Worm (Caenorhabditis elegans) whole organism, L4 larva: ENCODE results near the gene R07E5.5.

Experiments
- F10B5.3 ChIP-seq: sonication (generic microtip); optimal IDR thresholded peaks from 2 replicates; lab custom pipeline; 2016; ENCODE audit warnings: mild to moderate bottlenecking, missing genetic modification characterization, missing compliant biosample characterization
- F26F4.8 ChIP-seq: fragments of 200-800 bp; sonication (Bioruptor generic); conservative IDR thresholded peaks from 2 replicates; pipeline ENCODE4 v1.3.6; 2022; ENCODE audit warnings: missing genetic modification characterization, missing compliant biosample characterization
- F37D6.2 ChIP-seq: sonication (generic microtip); optimal IDR thresholded peaks from 2 replicates; lab custom pipeline; 2016; ENCODE audit warnings: mild to moderate bottlenecking, missing genetic modification characterization, missing compliant biosample characterization
- R02D3.7 ChIP-seq: fragments of 150-350 bp; sonication (generic microtip); optimal IDR thresholded peaks from 3 replicates; lab custom pipeline; 2014; ENCODE audit warnings: missing biosample characterization, missing genetic modification characterization
- T20F7.1 ChIP-seq: fragments of 200-800 bp; sonication (Bioruptor generic); optimal IDR thresholded peaks from 2 replicates; lab custom pipeline; 2018; ENCODE audit warnings: mild to moderate bottlenecking, missing genetic modification characterization, missing compliant biosample characterization
- Y5F2A.4 ChIP-seq: fragments of 200-800 bp; sonication (Bioruptor generic); optimal IDR thresholded peaks from 2 replicates; lab custom pipeline; 2018; ENCODE audit warnings: mild to moderate bottlenecking, missing genetic modification characterization, missing compliant biosample characterization
- aha-1 ChIP-seq: fragments of 150-350 bp; peaks from one replicate; lab custom pipeline; 2014; ENCODE audit warnings: missing biosample characterization, missing genetic modification characterization
- arid-1 ChIP-seq: fragments of 200-800 bp; sonication (Bioruptor generic); conservative IDR thresholded peaks from 2 replicates; pipeline ENCODE4 v1.3.6; 2022; ENCODE audit warnings: missing genetic modification reagents, missing genetic modification characterization, missing compliant biosample characterization
- ctbp-1 ChIP-seq: fragments of 200-800 bp; sonication (Bioruptor generic); IDR thresholded peaks from 2 replicates; pipeline ENCODE4 v1.3.6; 2022; ENCODE audit warnings: missing genetic modification reagents, missing genetic modification characterization, missing compliant biosample characterization
- daf-16 ChIP-seq, 3 experiments: sonication (generic microtip); optimal IDR thresholded peaks; 2 replicates each; lab custom pipeline; 2016 to 2017; ENCODE audit warnings: missing genetic modification characterization in 3 of 3, missing genetic modification reagents in 3 of 3, mild to moderate bottlenecking in 2 of 3, missing compliant biosample characterization in 2 of 3, missing biosample characterization in 1 of 3, moderate library complexity in 1 of 3
- dmd-6 ChIP-seq: fragments of 200-800 bp; sonication (Bioruptor generic); IDR thresholded peaks from 2 replicates; pipeline ENCODE4 v1.3.6; 2022; ENCODE audit warnings: missing genetic modification reagents, missing genetic modification characterization, missing compliant biosample characterization
- dmd-8 ChIP-seq: fragments of 200-800 bp; sonication (Bioruptor generic); IDR thresholded peaks from 2 replicates; pipeline ENCODE4 v1.3.6; 2022; ENCODE audit warnings: missing genetic modification characterization, missing compliant biosample characterization
- duxl-1 ChIP-seq: sonication (generic microtip); optimal IDR thresholded peaks from 2 replicates; lab custom pipeline; 2016; ENCODE audit warnings: mild to moderate bottlenecking, missing genetic modification characterization, moderate library complexity, missing compliant biosample characterization; ENCODE audit not compliant: poor library complexity
- dve-1 ChIP-seq: sonication (generic microtip); optimal IDR thresholded peaks from 2 replicates; lab custom pipeline; 2017; ENCODE audit warnings: antibody characterized with exemption, mild to moderate bottlenecking, missing genetic modification characterization, missing compliant biosample characterization; ENCODE audit not compliant: insufficient read depth
- hlh-11 ChIP-seq: fragments of 200-800 bp; sonication (Bioruptor generic); optimal IDR thresholded peaks from 2 replicates; lab custom pipeline; 2018; ENCODE audit warnings: mild to moderate bottlenecking, missing genetic modification characterization, missing compliant biosample characterization
- hlh-30 ChIP-seq: sonication (generic microtip); optimal IDR thresholded peaks from 2 replicates; lab custom pipeline; 2017; ENCODE audit warnings: antibody characterized with exemption, mild to moderate bottlenecking, missing genetic modification characterization, missing compliant biosample characterization; ENCODE audit not compliant: insufficient read depth
- hmg-1.1 ChIP-seq: fragments of 200-800 bp; sonication (Bioruptor generic); IDR thresholded peaks from 2 replicates; pipeline ENCODE4 v1.3.6; 2022; ENCODE audit warnings: missing genetic modification reagents, missing genetic modification characterization, missing compliant biosample characterization
- jun-1 ChIP-seq: fragments of 150-350 bp; optimal IDR thresholded peaks from 2 replicates; lab custom pipeline; 2014; ENCODE audit warnings: missing biosample characterization, missing genetic modification reagents, missing genetic modification characterization
- lin-1 ChIP-seq: fragments of 200-800 bp; sonication (Bioruptor generic); IDR thresholded peaks from 2 replicates; pipeline ENCODE4 v1.3.6; 2022; ENCODE audit warnings: missing genetic modification reagents, missing genetic modification characterization, missing compliant biosample characterization
- lin-29 ChIP-seq: fragments of 200-800 bp; sonication (Bioruptor generic); IDR thresholded peaks from 2 replicates; pipeline ENCODE4 v1.3.6; 2022; ENCODE audit warnings: missing genetic modification reagents, missing genetic modification characterization, missing compliant biosample characterization
- lin-38 ChIP-seq: fragments of 200-800 bp; sonication (Bioruptor generic); IDR thresholded peaks from 2 replicates; pipeline ENCODE4 v1.3.6; 2022; ENCODE audit warnings: missing genetic modification reagents, missing genetic modification characterization, missing compliant biosample characterization
- lin-39 ChIP-seq: fragments of 150-350 bp; optimal IDR thresholded peaks from 2 replicates; lab custom pipeline; 2014; ENCODE audit warnings: missing biosample characterization, missing genetic modification reagents, missing genetic modification characterization
- lir-3 ChIP-seq: sonication (generic microtip); optimal IDR thresholded peaks from 2 replicates; lab custom pipeline; 2016; ENCODE audit warnings: mild to moderate bottlenecking, missing genetic modification characterization, missing compliant biosample characterization
- lsy-2 ChIP-seq, 2 experiments: fragments of 150-350 bp in 1 of 2; sonication (generic microtip) in 1 of 2; optimal IDR thresholded peaks; 2 replicates each; lab custom pipeline; 2014 to 2017; ENCODE audit warnings: missing biosample characterization in 2 of 2, missing genetic modification characterization in 2 of 2
- madf-5 ChIP-seq, 2 experiments: fragments of 200-800 bp; sonication (Bioruptor generic); IDR thresholded peaks; 2 replicates each; pipeline ENCODE4 v1.3.6; 2022; ENCODE audit warnings: missing compliant biosample characterization in 2 of 2, missing genetic modification characterization in 2 of 2
- mdl-1 ChIP-seq, 2 experiments: fragments of 150-350 bp in 1 of 2; sonication (generic microtip) in 1 of 2; optimal IDR thresholded peaks; 2 replicates each; lab custom pipeline; 2014 to 2017; ENCODE audit warnings: missing biosample characterization in 2 of 2, missing genetic modification characterization in 2 of 2
- mep-1 ChIP-seq: fragments of 150-350 bp; sonication (generic microtip); optimal IDR thresholded peaks from 3 replicates; lab custom pipeline; 2014; ENCODE audit warnings: missing biosample characterization, missing genetic modification characterization
- mes-2 ChIP-seq: sonication (generic microtip); optimal IDR thresholded peaks from 2 replicates; lab custom pipeline; 2016; ENCODE audit warnings: missing genotype, mild to moderate bottlenecking, missing genetic modification characterization, missing compliant biosample characterization; ENCODE audit not compliant: poor library complexity, severe bottlenecking
- nhr-102 ChIP-seq: sonication (generic microtip); optimal IDR thresholded peaks from 2 replicates; lab custom pipeline; 2016; ENCODE audit warnings: mild to moderate bottlenecking, missing genetic modification characterization, moderate library complexity, missing compliant biosample characterization
- nhr-28 ChIP-seq: fragments of 150-350 bp; optimal IDR thresholded peaks from 2 replicates; lab custom pipeline; 2014; ENCODE audit warnings: missing biosample characterization, missing genetic modification characterization
- nhr-48 ChIP-seq: sonication (generic microtip); optimal IDR thresholded peaks from 2 replicates; lab custom pipeline; 2016; ENCODE audit warnings: mild to moderate bottlenecking, missing genetic modification characterization, missing compliant biosample characterization
- nhr-77 ChIP-seq: fragments of 150-350 bp; optimal IDR thresholded peaks from 2 replicates; lab custom pipeline; 2014; ENCODE audit warnings: missing biosample characterization, missing genetic modification characterization
- php-3 ChIP-seq: fragments of 200-800 bp; sonication (Bioruptor generic); IDR thresholded peaks from 2 replicates; pipeline ENCODE4 v1.3.6; 2022; ENCODE audit warnings: missing genetic modification reagents, missing genetic modification characterization, missing compliant biosample characterization
- pqm-1 ChIP-seq: sonication (generic microtip); optimal IDR thresholded peaks from 2 replicates; lab custom pipeline; 2017; ENCODE audit warnings: missing biosample characterization, missing genetic modification characterization
- saeg-2 ChIP-seq: fragments of 200-800 bp; sonication (Bioruptor generic); IDR thresholded peaks from 2 replicates; pipeline ENCODE4 v1.3.6; 2022; ENCODE audit warnings: missing genetic modification reagents, missing genetic modification characterization, missing compliant biosample characterization
- snpc-1.2 ChIP-seq: fragments of 200-800 bp; sonication (Bioruptor generic); IDR thresholded peaks from 2 replicates; pipeline ENCODE4 v1.3.6; 2022; ENCODE audit warnings: missing genetic modification reagents, missing genetic modification characterization, missing compliant biosample characterization
- snpc-4 ChIP-seq: fragments of 150-350 bp; optimal IDR thresholded peaks from 2 replicates; lab custom pipeline; 2014; ENCODE audit warnings: missing biosample characterization, missing genetic modification characterization
- spr-3 ChIP-seq: fragments of 200-800 bp; sonication (Bioruptor generic); optimal IDR thresholded peaks from 2 replicates; lab custom pipeline; 2018; ENCODE audit warnings: mild to moderate bottlenecking, missing genetic modification characterization, missing compliant biosample characterization
- tra-1 ChIP-seq: fragments of 200-800 bp; sonication (Bioruptor generic); IDR thresholded peaks from 2 replicates; pipeline ENCODE4 v1.3.6; 2022; ENCODE audit warnings: missing genetic modification reagents, missing genetic modification characterization, missing compliant biosample characterization
- unc-130 ChIP-seq: sonication (generic microtip); optimal IDR thresholded peaks from 2 replicates; lab custom pipeline; 2016; ENCODE audit warnings: missing genetic modification reagents, missing genetic modification characterization, missing compliant biosample characterization
- ztf-7 ChIP-seq: fragments of 150-350 bp; optimal IDR thresholded peaks from 2 replicates; lab custom pipeline; 2014; ENCODE audit warnings: missing biosample characterization, missing genetic modification characterization

Gene R07E5.5

DNA sequence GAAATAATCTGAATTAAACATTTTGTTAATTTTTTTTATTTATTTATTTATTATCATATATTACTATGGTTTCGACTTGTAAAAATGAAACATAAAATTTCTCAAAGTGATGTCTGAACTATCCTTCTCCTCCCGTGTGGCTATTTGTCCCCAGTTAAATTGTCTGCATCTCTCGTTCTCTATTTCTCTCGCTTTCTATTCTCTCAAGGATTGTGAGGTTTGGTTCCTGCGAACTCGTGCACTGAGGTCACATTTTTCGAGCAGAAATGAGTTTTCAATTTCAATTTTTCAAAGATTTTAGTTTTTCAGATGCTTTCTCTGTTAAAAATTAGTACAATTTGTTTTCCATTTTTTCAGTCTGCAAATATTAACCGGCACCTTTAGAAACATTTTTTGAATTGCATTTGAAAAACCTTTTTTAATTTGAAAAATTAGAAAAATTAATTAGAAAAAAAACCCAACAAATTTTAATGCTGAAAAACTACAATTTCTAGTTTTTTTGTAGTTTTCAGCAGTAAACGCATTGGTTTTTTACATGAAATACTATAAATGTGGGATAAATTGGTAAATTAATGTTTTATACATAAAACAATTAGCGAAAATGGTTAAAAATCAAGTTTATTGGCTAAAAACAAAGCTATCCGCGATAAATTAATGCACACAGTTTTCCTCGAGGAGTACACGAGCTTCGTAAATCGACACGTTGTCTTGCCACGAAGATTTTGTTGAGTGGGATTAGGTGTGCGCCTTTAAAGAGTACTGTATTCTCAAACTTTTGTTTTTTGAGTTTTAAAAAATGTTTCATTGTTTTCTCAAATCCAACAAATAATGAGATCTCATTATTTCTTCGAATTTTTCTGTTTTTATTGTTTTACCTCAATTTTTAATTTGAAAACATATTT, 15.1 kb downstream of the R07E5.5 start:
- TF ChIP-seq tra-1 (0 out of 2 replicates have a peak, but pooled peaks have one; percentile 10), lsy-2 (tag; optimal IDR thresholded peaks at IDR 0.05; lab: Kevin White, UChicago) (peak in 1 of 2 experiments; percentile 61), php-3 (GFP tag; lab: Robert Waterston, UW) (no peak), hlh-11 (peak; percentile 58), nhr-77 (tag; lab: Kevin White, UChicago) (peak; percentile 51), hlh-30 (tag; lab: Kevin White, UChicago) (peak; percentile 94), dmd-6 (GFP tag; lab: Robert Waterston, UW) (peak; percentile 81), jun-1 (tag; lab: Kevin White, UChicago) (no peak), dmd-8 (GFP tag; lab: Robert Waterston, UW) (no peak), unc-130 (GFP tag; lab: Kevin White, UChicago) (peak; percentile 28), snpc-4 (tag; lab: Kevin White, UChicago) (no peak), mdl-1 (tag; optimal IDR thresholded peaks at IDR 0.05; lab: Kevin White, UChicago) (peak; percentile 13 to 19), hmg-1.1 (GFP tag; lab: Robert Waterston, UW) (0 out of 2 replicates have a peak, but pooled peaks have one; percentile 13), daf-16 (GFP tag; optimal IDR thresholded peaks at IDR 0.05; lab: Kevin White, UChicago) (no peak), daf-16 (tag; optimal IDR thresholded peaks at IDR 0.05; lab: Kevin White, UChicago) (peak; percentile 25), mep-1 (peak; percentile 23), nhr-48 (peak; percentile 93), aha-1 (tag; lab: Kevin White, UChicago) (peak; percentile 90), R02D3.7 (tag; lab: Kevin White, UChicago) (peak; percentile 46), dve-1 (tag; lab: Kevin White, UChicago) (peak; percentile 31), lin-39 (no peak), lin-38 (GFP tag; lab: Robert Waterston, UW) (0 out of 2 replicates have a peak, but pooled peaks have one; percentile 9), nhr-28 (tag; lab: Kevin White, UChicago) (peak; percentile 46)

DNA sequence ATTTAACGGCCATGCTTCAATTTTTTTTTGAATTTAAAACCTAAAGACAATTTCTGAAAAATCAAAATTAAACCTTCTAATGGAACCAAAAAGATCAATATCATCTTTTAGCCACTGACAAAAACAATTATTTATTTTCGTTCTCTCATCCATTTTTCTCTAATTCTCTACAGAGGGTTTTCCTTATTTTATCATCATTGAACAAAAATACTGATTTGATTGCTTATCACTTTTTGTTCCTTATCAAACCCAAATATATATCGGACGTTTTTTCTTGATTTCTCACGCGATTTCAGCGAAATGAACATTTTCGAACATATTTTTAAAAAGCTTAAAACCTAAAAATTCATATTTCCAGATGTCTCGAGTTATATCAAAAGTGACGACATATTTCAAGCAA, 15.9 kb downstream of the R07E5.5 start, which contains the start of gene mpc-1:
Gene mpc-1, plus strand, starts transcription at position 359 of the 400 bp plus-strand sequence.
- TF ChIP-seq nhr-28 (tag; lab: Kevin White, UChicago) (peak; percentile 61), dmd-6 (GFP tag; lab: Robert Waterston, UW) (peak; percentile 72), pqm-1 (tag; lab: Kevin White, UChicago) (peak; percentile 77), F26F4.8 (GFP tag; lab: Robert Waterston, UW) (no peak), F37D6.2 (no peak), daf-16 (GFP tag; optimal IDR thresholded peaks at IDR 0.05; lab: Kevin White, UChicago) (no peak), daf-16 (tag; optimal IDR thresholded peaks at IDR 0.05; lab: Kevin White, UChicago) (peak; percentile 85), mdl-1 (tag; optimal IDR thresholded peaks at IDR 0.05; lab: Kevin White, UChicago) (peak in 1 of 2 experiments; percentile 42), hlh-11 (peak; percentile 50), dve-1 (tag; lab: Kevin White, UChicago) (peak; percentile 68), lir-3 (tag; lab: Kevin White, UChicago) (no peak), nhr-77 (tag; lab: Kevin White, UChicago) (peak; percentile 75)

DNA sequence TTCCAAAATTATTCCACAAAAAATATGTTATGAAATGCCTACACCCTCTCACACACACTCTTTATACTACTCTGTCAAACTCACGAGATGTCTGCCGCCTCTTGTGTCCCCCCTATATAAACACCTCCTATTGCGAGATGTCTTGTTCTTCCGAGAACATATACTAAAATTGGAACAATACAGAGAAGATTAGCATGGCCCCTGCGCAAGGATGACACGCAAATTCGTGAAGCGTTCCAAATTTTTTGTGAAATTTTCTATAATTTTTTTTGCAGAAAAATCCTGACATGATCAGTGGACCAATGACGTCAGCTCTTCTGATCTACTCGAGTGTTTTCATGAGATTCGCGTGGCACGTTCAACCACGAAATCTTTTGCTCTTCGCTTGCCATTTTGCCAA, 16.8 kb downstream of the R07E5.5 start:
- TF ChIP-seq F10B5.3 (tag; lab: Kevin White, UChicago) (peak; percentile 15), Y5F2A.4 (GFP tag; lab: Kevin White, UChicago) (peak; percentile 65), snpc-1.2 (GFP tag; lab: Robert Waterston, UW) (peak; percentile 68), ztf-7 (peak; percentile 47), dmd-6 (GFP tag; lab: Robert Waterston, UW) (peak; percentile 69), nhr-48 (peak; percentile 38), lin-1 (GFP tag; lab: Robert Waterston, UW) (peak; percentile 46; the same call in 1 of the 2 replicates), lin-29 (peak; percentile 26; the same call in 1 of the 2 replicates), arid-1 (peak; percentile 62), mes-2 (tag; lab: Kevin White, UChicago) (peak; percentile 67), tra-1 (peak; percentile 51; the same call in 1 of the 2 replicates), nhr-102 (tag; lab: Kevin White, UChicago) (peak; percentile 58), duxl-1 (tag; lab: Kevin White, UChicago) (peak; percentile 67), hlh-11 (peak; percentile 20), T20F7.1 (peak; percentile 28), aha-1 (tag; lab: Kevin White, UChicago) (peak; percentile 83), saeg-2 (GFP tag; lab: Robert Waterston, UW) (peak; percentile 56; the same call in 1 of the 2 replicates), ctbp-1 (GFP tag; lab: Robert Waterston, UW) (peak; percentile 75), F37D6.2 (peak; percentile 5), madf-5 (GFP tag; IDR thresholded peaks at IDR 0.05; lab: Robert Waterston, UW) (0 out of 4 replicates have a peak, but pooled peaks have one; percentile 16 to 33), spr-3 (GFP tag; lab: Kevin White, UChicago) (peak; percentile 38), dve-1 (tag; lab: Kevin White, UChicago) (peak; percentile 46), mep-1 (peak; percentile 56)
